Fruit fly (Drosophila melanogaster): ENCODE results near the gene CG34353.

DNA sequence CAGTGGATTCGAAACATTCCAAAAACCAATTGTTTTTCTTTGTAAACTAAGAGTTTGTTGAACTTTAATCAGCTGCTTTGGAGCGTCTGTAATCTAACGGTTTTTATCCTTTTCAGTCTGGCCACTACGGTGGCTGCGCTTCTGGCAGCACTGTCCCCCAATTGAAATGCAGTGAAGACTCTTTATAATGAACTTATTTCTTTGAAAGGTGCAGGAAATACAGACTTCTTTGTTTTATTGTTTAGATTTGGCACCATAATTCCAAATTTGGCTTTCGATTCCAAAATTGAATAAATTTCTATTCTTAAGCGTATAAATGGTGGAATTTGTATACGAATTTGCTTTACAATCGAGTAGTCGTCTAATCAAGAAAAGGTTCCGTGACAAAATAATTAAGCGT is 22.5 kb upstream of the CG34353 start, which contains the start of gene nenya:
- TF ChIP-seq HLH106 (tag; optimal IDR thresholded peaks at IDR 0.05) (no peak), pan (optimal IDR thresholded peaks at IDR 0.05) (no peak), Hr78 (GFP tag; optimal IDR thresholded peaks at IDR 0.05) (no peak), Dif (GFP tag; optimal IDR thresholded peaks at IDR 0.05; ENCODE audit: partially characterized antibody) (no peak), ey (GFP tag; optimal IDR thresholded peaks at IDR 0.05) (no peak), brk (GFP tag; optimal IDR thresholded peaks at IDR 0.05) (no peak), psq (GFP tag; optimal IDR thresholded peaks at IDR 0.05) (no peak), dsf (GFP tag; optimal IDR thresholded peaks at IDR 0.05; ENCODE audit: borderline replicate concordance) (no peak)

Measured in whole organism, wandering third instar larva.